Fruit fly (Drosophila melanogaster) whole organism, embryonic: ENCODE data around the gene CG15878.

ENCODE experiments used
- BtbVII ChIP-seq: fragments of 200-800 bp; sonication (Bioruptor generic); optimal IDR thresholded peaks from 3 replicates; lab custom pipeline; 2017; ENCODE audit warnings: missing biosample characterization, mild to moderate bottlenecking, missing genetic modification characterization
- CG1024 ChIP-seq: fragments of 200-800 bp; sonication (Bioruptor generic); IDR thresholded peaks from 2 replicates; pipeline ENCODE4 v1.3.6; 2022; ENCODE audit warnings: missing biosample characterization, missing genetic modification characterization
- CG12155 ChIP-seq: fragments of 200-800 bp; sonication (Bioruptor generic); optimal IDR thresholded peaks from 3 replicates; lab custom pipeline; 2016; ENCODE audit warnings: missing biosample characterization, missing genetic modification characterization
- CG13894 ChIP-seq: fragments of 200-800 bp; sonication (Bioruptor generic); optimal IDR thresholded peaks from 3 replicates; lab custom pipeline; 2018; ENCODE audit warnings: missing biosample characterization, mild to moderate bottlenecking, missing genetic modification characterization, moderate library complexity
- CG14441 ChIP-seq: fragments of 200-800 bp; sonication (Bioruptor generic); IDR thresholded peaks from 2 replicates; pipeline ENCODE4 v1.3.6; 2022; ENCODE audit warnings: missing biosample characterization, missing genetic modification characterization
- CG15601 ChIP-seq: fragments of 200-800 bp; sonication (Bioruptor generic); optimal IDR thresholded peaks from 3 replicates; lab custom pipeline; 2019; ENCODE audit warnings: missing biosample characterization, mild to moderate bottlenecking, missing genetic modification characterization, moderate library complexity
- CG16813 ChIP-seq: fragments of 200-800 bp; sonication (Bioruptor generic); IDR thresholded peaks from 3 replicates; pipeline ENCODE4 v1.3.6; 2022; ENCODE audit warnings: missing biosample characterization, missing genetic modification characterization; ENCODE audit not compliant: partially characterized antibody
- CG17186 ChIP-seq: fragments of 200-800 bp; sonication (Bioruptor generic); optimal IDR thresholded peaks from 3 replicates; lab custom pipeline; 2017; ENCODE audit warnings: missing biosample characterization, missing genetic modification reagents, missing genetic modification characterization
- CG17912 ChIP-seq: fragments of 200-800 bp; sonication (Bioruptor generic); optimal IDR thresholded peaks from 2 replicates; lab custom pipeline; 2018; ENCODE audit warnings: missing biosample characterization, mild to moderate bottlenecking, missing genetic modification characterization
- CG18011 ChIP-seq: fragments of 200-800 bp; sonication (Bioruptor generic); optimal IDR thresholded peaks from 2 replicates; lab custom pipeline; 2017; ENCODE audit warnings: missing biosample characterization, missing genetic modification characterization, mild to moderate bottlenecking, moderate library complexity, missing genotype
- CG2120 ChIP-seq: fragments of 200-800 bp; sonication (Bioruptor generic); optimal IDR thresholded peaks from 3 replicates; lab custom pipeline; 2016; ENCODE audit warnings: missing biosample characterization, missing genetic modification characterization
- CG31388 ChIP-seq: fragments of 200-800 bp; sonication (Bioruptor generic); optimal IDR thresholded peaks from 2 replicates; lab custom pipeline; 2016; ENCODE audit warnings: missing biosample characterization, missing genetic modification characterization
- CG32532 ChIP-seq: fragments of 200-800 bp; sonication (Bioruptor generic); IDR thresholded peaks from 2 replicates; pipeline ENCODE4 v1.3.6; 2022; ENCODE audit warnings: missing biosample characterization, missing genetic modification characterization
- CG3407 ChIP-seq: fragments of 200-800 bp; sonication (Bioruptor generic); optimal IDR thresholded peaks from 2 replicates; lab custom pipeline; 2018; ENCODE audit warnings: missing biosample characterization, mild to moderate bottlenecking, missing genetic modification characterization
- CG3838 ChIP-seq: fragments of 200-800 bp; sonication (Bioruptor generic); optimal IDR thresholded peaks from 3 replicates; lab custom pipeline; 2016; ENCODE audit warnings: missing biosample characterization, missing genetic modification characterization
- CG3995 ChIP-seq: fragments of 200-800 bp; sonication (Bioruptor generic); optimal IDR thresholded peaks from 3 replicates; lab custom pipeline; 2016; ENCODE audit warnings: missing biosample characterization, missing genetic modification characterization
- CG4617 ChIP-seq: fragments of 200-800 bp; sonication (Bioruptor generic); optimal IDR thresholded peaks from 3 replicates; lab custom pipeline; 2016; ENCODE audit warnings: missing biosample characterization, missing genetic modification characterization, borderline replicate concordance
- CG4707 ChIP-seq: fragments of 200-800 bp; sonication (Bioruptor generic); optimal IDR thresholded peaks from 2 replicates; lab custom pipeline; 2018; ENCODE audit warnings: missing biosample characterization, mild to moderate bottlenecking, missing genetic modification characterization, moderate library complexity
- CG6854 ChIP-seq: fragments of 200-800 bp; sonication (Bioruptor generic); optimal IDR thresholded peaks from 3 replicates; lab custom pipeline; 2017; ENCODE audit warnings: missing biosample characterization, mild to moderate bottlenecking, missing genetic modification characterization
- CG8765 ChIP-seq: fragments of 200-800 bp; sonication (Bioruptor generic); IDR thresholded peaks from 2 replicates; pipeline ENCODE4 v1.3.6; 2022; ENCODE audit warnings: missing biosample characterization, missing genetic modification characterization
- CG9817 ChIP-seq: fragments of 200-800 bp; sonication (Bioruptor generic); optimal IDR thresholded peaks from 2 replicates; lab custom pipeline; 2018; ENCODE audit warnings: missing biosample characterization, mild to moderate bottlenecking, missing genetic modification characterization, moderate library complexity
- CoRest ChIP-seq: fragments of 200-800 bp; sonication (Bioruptor generic); optimal IDR thresholded peaks from 3 replicates; lab custom pipeline; 2018; ENCODE audit warnings: missing biosample characterization, mild to moderate bottlenecking, missing genetic modification characterization, moderate library complexity
- HLH54F ChIP-seq: fragments of 200-800 bp; sonication (Bioruptor generic); optimal IDR thresholded peaks from 3 replicates; lab custom pipeline; 2016; ENCODE audit warnings: missing biosample characterization, missing genetic modification characterization
- Hmx ChIP-seq: fragments of 200-800 bp; sonication (Bioruptor generic); optimal IDR thresholded peaks from 2 replicates; lab custom pipeline; 2016; ENCODE audit warnings: missing biosample characterization, missing genetic modification characterization
- Max ChIP-seq: fragments of 200-800 bp; sonication (Bioruptor generic); optimal IDR thresholded peaks from 2 replicates; lab custom pipeline; 2016; ENCODE audit warnings: missing biosample characterization, mild to moderate bottlenecking, missing genetic modification characterization
- NC2β ChIP-seq: fragments of 200-800 bp; sonication (Bioruptor generic); optimal IDR thresholded peaks from 2 replicates; lab custom pipeline; 2016; ENCODE audit warnings: missing biosample characterization, missing genetic modification characterization
- Ravus ChIP-seq: fragments of 200-800 bp; sonication (Bioruptor generic); IDR thresholded peaks from 2 replicates; pipeline ENCODE4 v1.3.6; 2022; ENCODE audit warnings: missing biosample characterization, missing genetic modification characterization
- Vsx1 ChIP-seq: fragments of 200-800 bp; sonication (Bioruptor generic); optimal IDR thresholded peaks from 2 replicates; lab custom pipeline; 2017; ENCODE audit warnings: missing biosample characterization, mild to moderate bottlenecking, missing genetic modification characterization, missing genetic modification reagents
- ac ChIP-seq: fragments of 200-800 bp; sonication (Bioruptor generic); optimal IDR thresholded peaks from 3 replicates; lab custom pipeline; 2017; ENCODE audit warnings: missing biosample characterization, mild to moderate bottlenecking, missing genetic modification characterization
- cg ChIP-seq: fragments of 200-800 bp; sonication (Bioruptor generic); optimal IDR thresholded peaks from 3 replicates; lab custom pipeline; 2019; ENCODE audit warnings: missing biosample characterization, mild to moderate bottlenecking, missing genetic modification characterization, moderate library complexity
- chinmo ChIP-seq: fragments of 200-800 bp; sonication (Bioruptor generic); IDR thresholded peaks from 4 replicates; pipeline ENCODE4 v1.3.6; 2022; ENCODE audit warnings: missing biosample characterization, missing genetic modification characterization; ENCODE audit not compliant: partially characterized antibody
- crol ChIP-seq: fragments of 200-800 bp; sonication (Bioruptor generic); IDR thresholded peaks from 2 replicates; pipeline ENCODE4 v1.3.6; 2022; ENCODE audit warnings: missing biosample characterization, missing genetic modification characterization
- dati ChIP-seq: fragments of 200-800 bp; sonication (Bioruptor generic); IDR thresholded peaks from 2 replicates; pipeline ENCODE4 v1.3.6; 2022; ENCODE audit warnings: missing biosample characterization, missing genetic modification characterization
- gcm2 ChIP-seq: fragments of 200-800 bp; sonication (Bioruptor generic); optimal IDR thresholded peaks from 2 replicates; lab custom pipeline; 2016; ENCODE audit warnings: missing biosample characterization, missing genetic modification characterization
- jumu ChIP-seq: fragments of 200-800 bp; sonication (Bioruptor generic); optimal IDR thresholded peaks from 3 replicates; lab custom pipeline; 2016; ENCODE audit warnings: missing biosample characterization, missing genetic modification characterization
- kni ChIP-seq: fragments of 200-800 bp; sonication (Bioruptor generic); optimal IDR thresholded peaks from 3 replicates; lab custom pipeline; 2017; ENCODE audit warnings: mild to moderate bottlenecking, missing biosample characterization, missing genetic modification reagents, missing genetic modification characterization
- mam ChIP-seq: fragments of 200-800 bp; sonication (Bioruptor generic); optimal IDR thresholded peaks from 3 replicates; lab custom pipeline; 2016; ENCODE audit warnings: missing biosample characterization, missing genetic modification characterization
- ro ChIP-seq: fragments of 200-800 bp; sonication (Bioruptor generic); IDR thresholded peaks from 2 replicates; pipeline ENCODE4 v1.3.6; 2022; ENCODE audit warnings: missing biosample characterization, missing genetic modification characterization
- sob ChIP-seq: fragments of 200-800 bp; sonication (Bioruptor generic); IDR thresholded peaks from 2 replicates; pipeline ENCODE4 v1.3.6; 2022; ENCODE audit warnings: missing biosample characterization, missing genetic modification characterization
- sug ChIP-seq: fragments of 200-800 bp; optimal IDR thresholded peaks from 2 replicates; lab custom pipeline; 2019; ENCODE audit warnings: missing biosample characterization, mild to moderate bottlenecking, missing genetic modification characterization, moderate library complexity
- trh ChIP-seq: fragments of 200-800 bp; sonication (Bioruptor generic); optimal IDR thresholded peaks from 2 replicates; lab custom pipeline; 2016; ENCODE audit warnings: missing biosample characterization, missing genetic modification characterization
- tx ChIP-seq: fragments of 200-800 bp; sonication (Bioruptor generic); optimal IDR thresholded peaks from 2 replicates; lab custom pipeline; 2016; ENCODE audit warnings: missing biosample characterization, missing genetic modification characterization
- wor ChIP-seq: fragments of 200-800 bp; sonication (Bioruptor generic); IDR thresholded peaks from 2 replicates; pipeline ENCODE4 v1.3.6; 2022; ENCODE audit warnings: missing biosample characterization, missing genetic modification characterization
- zfh1 ChIP-seq: fragments of 200-800 bp; sonication (Bioruptor generic); IDR thresholded peaks from 3 replicates; pipeline ENCODE4 v1.3.6; 2022; ENCODE audit warnings: missing biosample characterization, missing genetic modification characterization

Gene CG15878

DNA sequence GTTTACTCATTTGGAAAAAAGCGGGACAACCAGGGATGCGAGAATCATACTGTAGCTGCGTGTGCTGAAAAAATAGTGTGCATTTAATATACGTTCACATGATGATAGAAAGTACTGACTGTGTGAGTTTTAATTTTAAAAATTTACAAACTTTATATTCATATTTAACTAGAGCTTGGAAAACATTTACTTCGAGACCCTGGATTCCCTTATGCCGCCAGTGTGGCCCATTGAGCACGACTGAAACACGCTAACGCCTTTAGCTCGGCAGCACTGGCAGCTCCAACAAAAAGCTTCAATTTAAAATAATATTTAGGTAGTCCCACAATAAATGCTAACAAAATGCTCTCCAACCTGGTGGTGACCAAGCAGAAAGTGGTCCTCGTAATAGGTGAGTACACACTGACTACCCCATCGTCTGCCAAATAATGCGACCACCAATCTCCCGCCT, 45.1 kb upstream of the CG15878 start, which contains the start of the genes CG1275 and Elp5 (continued):
- TF ChIP-seq sob (GFP tag; lab: Robert Waterston, UW) (peak; percentile 99), gcm2 (peak; percentile 94), CoRest (tag; lab: Kevin White, UChicago) (peak; percentile 99), CG4617 (GFP tag; lab: Kevin White, UChicago) (peak; percentile 96), CG14441 (peak; percentile 100), jumu (GFP tag; lab: Kevin White, UChicago) (peak; percentile 94), Vsx1 (GFP tag; lab: Kevin White, UChicago) (peak; percentile 96), sug (peak; percentile 96), CG9817 (tag; lab: Kevin White, UChicago) (peak; percentile 99), NC2β (GFP tag; lab: Kevin White, UChicago) (peak; percentile 94), CG3838 (GFP tag; lab: Kevin White, UChicago) (peak; percentile 92), CG18011 (GFP tag; lab: Kevin White, UChicago) (peak; percentile 91), chinmo (GFP tag; lab: Robert Waterston, UW) (no peak), CG6854 (GFP tag; lab: Kevin White, UChicago) (peak; percentile 88), cg (GFP tag; lab: Kevin White, UChicago) (no peak), CG16813 (GFP tag; lab: Robert Waterston, UW) (no peak), crol (GFP tag; lab: Robert Waterston, UW) (peak; percentile 84), dati (GFP tag; lab: Robert Waterston, UW) (peak; percentile 99), CG12155 (GFP tag; lab: Kevin White, UChicago) (peak; percentile 96), CG13894 (tag; lab: Kevin White, UChicago) (peak; percentile 97), CG1024 (peak; percentile 98), kni (GFP tag; lab: Kevin White, UChicago) (peak; percentile 65), CG17912 (GFP tag; lab: Kevin White, UChicago) (peak; percentile 97), CG32532 (GFP tag; lab: Robert Waterston, UW) (peak; percentile 100), trh (GFP tag; lab: Kevin White, UChicago) (peak; percentile 96), Hmx (GFP tag; lab: Kevin White, UChicago) (peak; percentile 95), wor (GFP tag; lab: Robert Waterston, UW) (peak; percentile 98), mam (GFP tag; lab: Kevin White, UChicago) (peak; percentile 97), CG4707 (GFP tag; lab: Kevin White, UChicago) (peak; percentile 92), CG15601 (tag; lab: Kevin White, UChicago) (peak; percentile 96), zfh1 (GFP tag; lab: Robert Waterston, UW) (peak; percentile 100), CG17186 (GFP tag; lab: Kevin White, UChicago) (peak; percentile 82), CG2120 (GFP tag; lab: Kevin White, UChicago) (peak; percentile 99), HLH54F (peak; percentile 97), Max (peak; percentile 94), CG3407 (GFP tag; lab: Kevin White, UChicago) (peak; percentile 94), CG8765 (GFP tag; lab: Robert Waterston, UW) (peak; percentile 99), ac (GFP tag; lab: Kevin White, UChicago) (peak; percentile 80), CG31388 (GFP tag; lab: Kevin White, UChicago) (peak; percentile 88), BtbVII (GFP tag; lab: Kevin White, UChicago) (peak; percentile 92), CG3995 (GFP tag; lab: Kevin White, UChicago) (peak; percentile 83), ro (GFP tag; lab: Robert Waterston, UW) (peak; percentile 98), tx (GFP tag; lab: Kevin White, UChicago) (peak; percentile 96), Ravus (GFP tag; lab: Robert Waterston, UW) (peak; percentile 98)
